Worm (Caenorhabditis elegans) whole organism, midembryonic: ENCODE measurements around the gene C45B2.1.
A peak's percentile ranks its signal among the peaks of the same experiment; 100 is the strongest.

Source experiments
- T22C8.4 ChIP-seq: fragments of 200-800 bp; sonication (Bioruptor generic); IDR thresholded peaks from 2 replicates; pipeline ENCODE4 v1.3.6; 2022; ENCODE audit warnings: missing genetic modification characterization, missing compliant biosample characterization
- cog-1 ChIP-seq: sonication (generic microtip); optimal IDR thresholded peaks from 2 replicates; lab custom pipeline; 2016; ENCODE audit warnings: missing genetic modification characterization, missing compliant biosample characterization
- flt-1 ChIP-seq: fragments of 200-800 bp; sonication (Bioruptor generic); IDR thresholded peaks from 2 replicates; pipeline ENCODE4 v1.3.6; 2022; ENCODE audit warnings: missing genetic modification characterization, missing compliant biosample characterization
- klf-2 ChIP-seq: fragments of 200-800 bp; sonication (Bioruptor generic); conservative IDR thresholded peaks from 2 replicates; pipeline ENCODE4 v1.3.6; 2022; ENCODE audit warnings: missing genetic modification reagents, missing genetic modification characterization, missing compliant biosample characterization
- med-1 ChIP-seq: sonication (generic microtip); optimal IDR thresholded peaks from 2 replicates; lab custom pipeline; 2017; ENCODE audit warnings: missing genetic modification characterization, mild to moderate bottlenecking, missing compliant biosample characterization, antibody characterized with exemption, missing genetic modification reagents; ENCODE audit not compliant: insufficient read depth
- ref-1 ChIP-seq: fragments of 200-800 bp; sonication (Bioruptor generic); conservative IDR thresholded peaks from 2 replicates; pipeline ENCODE4 v1.3.6; 2022; ENCODE audit warnings: missing genetic modification reagents, missing genetic modification characterization, missing compliant biosample characterization
- tab-1 ChIP-seq: fragments of 200-800 bp; sonication (Bioruptor generic); IDR thresholded peaks from 2 replicates; pipeline ENCODE4 v1.3.6; 2022; ENCODE audit warnings: missing genetic modification characterization, missing compliant biosample characterization
- ztf-23 ChIP-seq: fragments of 200-800 bp; sonication (Bioruptor generic); IDR thresholded peaks from 2 replicates; pipeline ENCODE4 v1.3.6; 2022; ENCODE audit warnings: missing genetic modification reagents, missing genetic modification characterization, missing compliant biosample characterization
- ztf-29 ChIP-seq: fragments of 200-800 bp; sonication (Bioruptor generic); IDR thresholded peaks from 2 replicates; pipeline ENCODE4 v1.3.6; 2022; ENCODE audit warnings: missing genetic modification reagents, missing genetic modification characterization, missing compliant biosample characterization

C45B2.1 gene

ce11 chrX:6085824-6086223 lies at the start of gene C45B2.1:
C45B2.1 (plus strand) TSS chrX:6086124.
- no peak for TF ChIP-seq ztf-23 (GFP tag; lab: Robert Waterston, UW)
- no peak for TF ChIP-seq klf-2 (GFP tag; lab: Robert Waterston, UW)
- no peak for TF ChIP-seq ref-1 (GFP tag; lab: Robert Waterston, UW)
- TF ChIP-seq flt-1: no peak
- no peak for TF ChIP-seq T22C8.4 (GFP tag; lab: Robert Waterston, UW)
- no peak for TF ChIP-seq cog-1 (tag; lab: Kevin White, UChicago)

- TF ChIP-seq klf-2 (GFP tag; lab: Robert Waterston, UW) (no peak), T22C8.4 (GFP tag; lab: Robert Waterston, UW) (no peak), ztf-29 (GFP tag; lab: Robert Waterston, UW) (no peak), cog-1 (tag; lab: Kevin White, UChicago) (no peak), ref-1 (GFP tag; lab: Robert Waterston, UW) (no peak), ztf-23 (GFP tag; lab: Robert Waterston, UW) (no peak), med-1 (GFP tag; lab: Kevin White, UChicago) (no peak), flt-1 (no peak), tab-1 (GFP tag; lab: Robert Waterston, UW) (no peak)
Measured at ce11 chrX:6039544-6039943, 46.4 kb upstream of the C45B2.1 start, which contains the start of gene hsp-25. hsp-25 (minus strand) TSS chrX:6039644.

- no peak for TF ChIP-seq T22C8.4 (GFP tag; lab: Robert Waterston, UW)
- TF ChIP-seq ztf-29 (GFP tag; lab: Robert Waterston, UW): no peak
- no peak for TF ChIP-seq tab-1 (GFP tag; lab: Robert Waterston, UW)
- TF ChIP-seq klf-2 (GFP tag; lab: Robert Waterston, UW): no peak
- TF ChIP-seq cog-1 (tag; lab: Kevin White, UChicago): no peak
- TF ChIP-seq med-1 (GFP tag; lab: Kevin White, UChicago): no peak
- TF ChIP-seq ztf-23 (GFP tag; lab: Robert Waterston, UW): no peak
- TF ChIP-seq ref-1 (GFP tag; lab: Robert Waterston, UW): no peak
- TF ChIP-seq flt-1: no peak
Measured at ce11 chrX:6040435-6041093, 45.4 kb upstream of the C45B2.1 start.

ce11 chrX:6041094-6041441 lies 44.9 kb upstream of the C45B2.1 start:
- no peak for TF ChIP-seq ref-1 (GFP tag; lab: Robert Waterston, UW)
- no peak for TF ChIP-seq ztf-29 (GFP tag; lab: Robert Waterston, UW)
- TF ChIP-seq flt-1: no peak
- no peak for TF ChIP-seq T22C8.4 (GFP tag; lab: Robert Waterston, UW)
- no peak for TF ChIP-seq klf-2 (GFP tag; lab: Robert Waterston, UW)
- no peak for TF ChIP-seq cog-1 (tag; lab: Kevin White, UChicago)
- no peak for TF ChIP-seq ztf-23 (GFP tag; lab: Robert Waterston, UW)
- TF ChIP-seq med-1 (GFP tag; lab: Kevin White, UChicago): no peak
- TF ChIP-seq tab-1 (GFP tag; lab: Robert Waterston, UW): no peak

- TF ChIP-seq ref-1 (GFP tag; lab: Robert Waterston, UW) (no peak), klf-2 (GFP tag; lab: Robert Waterston, UW) (no peak), flt-1 (no peak), tab-1 (GFP tag; lab: Robert Waterston, UW) (0 out of 2 replicates have a peak, but pooled peaks have one; percentile 29)
Measured at ce11 chrX:6041995-6042481, 43.9 kb upstream of the C45B2.1 start.

ce11 chrX:6043283-6043682 lies 42.6 kb upstream of the C45B2.1 start:
- TF ChIP-seq med-1 (GFP tag; lab: Kevin White, UChicago): no peak
- no peak for TF ChIP-seq flt-1
- no peak for TF ChIP-seq tab-1 (GFP tag; lab: Robert Waterston, UW)
- no peak for TF ChIP-seq T22C8.4 (GFP tag; lab: Robert Waterston, UW)
- no peak for TF ChIP-seq cog-1 (tag; lab: Kevin White, UChicago)
- no peak for TF ChIP-seq klf-2 (GFP tag; lab: Robert Waterston, UW)
- no peak for TF ChIP-seq ztf-29 (GFP tag; lab: Robert Waterston, UW)
- TF ChIP-seq ref-1 (GFP tag; lab: Robert Waterston, UW): no peak
- no peak for TF ChIP-seq ztf-23 (GFP tag; lab: Robert Waterston, UW)

ce11 chrX:6048508-6048907 lies 37.4 kb upstream of the C45B2.1 start, which contains the start of gene pak-1:
pak-1 (minus strand) TSS chrX:6048608.
- TF ChIP-seq med-1 (GFP tag; lab: Kevin White, UChicago): no peak
- TF ChIP-seq flt-1: no peak
- no peak for TF ChIP-seq T22C8.4 (GFP tag; lab: Robert Waterston, UW)
- no peak for TF ChIP-seq ref-1 (GFP tag; lab: Robert Waterston, UW)
- no peak for TF ChIP-seq tab-1 (GFP tag; lab: Robert Waterston, UW)
- no peak for TF ChIP-seq ztf-29 (GFP tag; lab: Robert Waterston, UW)
- no peak for TF ChIP-seq ztf-23 (GFP tag; lab: Robert Waterston, UW)
- TF ChIP-seq klf-2 (GFP tag; lab: Robert Waterston, UW): no peak
- no peak for TF ChIP-seq cog-1 (tag; lab: Kevin White, UChicago)

- no peak for TF ChIP-seq cog-1 (tag; lab: Kevin White, UChicago)
- 0 out of 2 replicates have a peak, but pooled peaks have one; percentile 19 for TF ChIP-seq flt-1
- TF ChIP-seq T22C8.4 (GFP tag; lab: Robert Waterston, UW): peak; percentile 63
- no peak for TF ChIP-seq ztf-29 (GFP tag; lab: Robert Waterston, UW)
- TF ChIP-seq med-1 (GFP tag; lab: Kevin White, UChicago): no peak
- no peak for TF ChIP-seq tab-1 (GFP tag; lab: Robert Waterston, UW)
- no peak for TF ChIP-seq ztf-23 (GFP tag; lab: Robert Waterston, UW)
Measured at ce11 chrX:6050078-6050477, 35.8 kb upstream of the C45B2.1 start.

ce11 chrX:6050849-6051248 lies 35.1 kb upstream of the C45B2.1 start:
- TF ChIP-seq ztf-23 (GFP tag; lab: Robert Waterston, UW) (no peak), ref-1 (GFP tag; lab: Robert Waterston, UW) (no peak), tab-1 (GFP tag; lab: Robert Waterston, UW) (no peak), med-1 (GFP tag; lab: Kevin White, UChicago) (no peak), ztf-29 (GFP tag; lab: Robert Waterston, UW) (no peak), cog-1 (tag; lab: Kevin White, UChicago) (no peak)
